Fruit fly (Drosophila melanogaster) whole organism, wandering third instar larva: ENCODE results near the gene Idh3b.

Experiments
- Abd-B ChIP-seq: fragments of >200 bp; optimal IDR thresholded peaks from 2 replicates; lab custom pipeline; 2017; ENCODE audit warnings: missing biosample characterization, missing genetic modification characterization
- CG32264 ChIP-seq: fragments of 200-800 bp; sonication (Bioruptor generic); optimal IDR thresholded peaks from 2 replicates; lab custom pipeline; 2016; ENCODE audit warnings: missing biosample characterization, missing genetic modification characterization
- CG9705 ChIP-seq: fragments of 200-800 bp; sonication (Bioruptor generic); optimal IDR thresholded peaks from 2 replicates; lab custom pipeline; 2018; ENCODE audit warnings: missing biosample characterization, mild to moderate bottlenecking, missing genetic modification characterization
- CrebA ChIP-seq: fragments of 200-800 bp; sonication (Bioruptor generic); optimal IDR thresholded peaks from 2 replicates; lab custom pipeline; 2016; ENCODE audit warnings: missing biosample characterization, mild to moderate bottlenecking, missing genetic modification characterization, borderline replicate concordance
- Dfd ChIP-seq: fragments of >200 bp; optimal IDR thresholded peaks from 2 replicates; lab custom pipeline; 2017; ENCODE audit warnings: missing biosample characterization, missing genetic modification characterization
- Dif ChIP-seq: fragments of 200-275, 200-300 bp; sonication (Bioruptor generic); optimal IDR thresholded peaks from 2 replicates; lab custom pipeline; 2018; ENCODE audit warnings: missing biosample characterization, missing genetic modification characterization; ENCODE audit not compliant: partially characterized antibody
- GATAd ChIP-seq: sonication (Bioruptor generic); optimal IDR thresholded peaks from 2 replicates; lab custom pipeline; 2016; ENCODE audit warnings: missing biosample characterization, missing genetic modification characterization
- HLH106 ChIP-seq: fragments of 200-800 bp; optimal IDR thresholded peaks from 3 replicates; lab custom pipeline; 2019; ENCODE audit warnings: missing biosample characterization, mild to moderate bottlenecking, missing genetic modification characterization, moderate library complexity
- Hnf4 ChIP-seq: fragments of 200-800 bp; sonication (Bioruptor generic); optimal IDR thresholded peaks from 2 replicates; lab custom pipeline; 2016; ENCODE audit warnings: missing biosample characterization, mild to moderate bottlenecking, missing genetic modification characterization
- Hr78 ChIP-seq: fragments of >200 bp; optimal IDR thresholded peaks from 2 replicates; lab custom pipeline; 2017; ENCODE audit warnings: missing biosample characterization, missing genetic modification characterization
- Hr83 ChIP-seq: fragments of 200-300 bp; sonication (Bioruptor generic); optimal IDR thresholded peaks from 2 replicates; lab custom pipeline; 2016; ENCODE audit warnings: missing biosample characterization, mild to moderate bottlenecking, missing genetic modification characterization, moderate library complexity; ENCODE audit not compliant: poor library complexity, severe bottlenecking
- Jra ChIP-seq: sonication (Bioruptor generic); optimal IDR thresholded peaks from 2 replicates; lab custom pipeline; 2016; ENCODE audit warnings: missing biosample characterization, missing genetic modification characterization
- Mio ChIP-seq: sonication (Bioruptor generic); optimal IDR thresholded peaks from 2 replicates; lab custom pipeline; 2016; ENCODE audit warnings: missing biosample characterization, missing genetic modification characterization
- Myc ChIP-seq: fragments of >200 bp; optimal IDR thresholded peaks from 2 replicates; lab custom pipeline; 2017
- N ChIP-seq: fragments of >200 bp; optimal IDR thresholded peaks from 2 replicates; lab custom pipeline; 2018; ENCODE audit warnings: missing biosample characterization, missing external identifiers, missing genetic modification characterization
- OdsH ChIP-seq: fragments of 200-800 bp; sonication (Bioruptor generic); optimal IDR thresholded peaks from 2 replicates; lab custom pipeline; 2016; ENCODE audit warnings: missing biosample characterization, mild to moderate bottlenecking, missing genetic modification characterization
- Rel ChIP-seq, 2 experiments: fragments of 200-800 bp; sonication (Bioruptor generic) in 1 of 2; optimal IDR thresholded peaks; 2 replicates in 1 of 2; 3 replicates in 1 of 2; lab custom pipeline; 2016 to 2019; ENCODE audit warnings: mild to moderate bottlenecking in 2 of 2, missing biosample characterization in 2 of 2, missing genetic modification characterization in 2 of 2, moderate library complexity in 1 of 2
- Sp1 ChIP-seq: fragments of 200-800 bp; sonication (Bioruptor generic); optimal IDR thresholded peaks from 3 replicates; lab custom pipeline; 2019; ENCODE audit warnings: missing biosample characterization, mild to moderate bottlenecking, missing genetic modification characterization, moderate library complexity
- Vsx2 ChIP-seq: fragments of 200-300, 225-300 bp; sonication (Bioruptor generic); optimal IDR thresholded peaks from 2 replicates; lab custom pipeline; 2018; ENCODE audit warnings: missing biosample characterization, missing genetic modification characterization; ENCODE audit not compliant: partially characterized antibody
- br ChIP-seq: fragments of 200-800 bp; sonication (Bioruptor generic); optimal IDR thresholded peaks from 2 replicates; lab custom pipeline; 2016; ENCODE audit warnings: missing biosample characterization, missing genetic modification characterization
- brk ChIP-seq: fragments of 200-800 bp; sonication (Bioruptor generic); optimal IDR thresholded peaks from 2 replicates; lab custom pipeline; 2016; ENCODE audit warnings: missing biosample characterization, mild to moderate bottlenecking, missing genetic modification characterization
- dl ChIP-seq, 2 experiments: fragments of 175-275, 200-275 bp in 1 of 2; fragments of 200-275 bp in 1 of 2; sonication (Bioruptor generic); optimal IDR thresholded peaks; lab custom pipeline; 2018; ENCODE audit warnings: mild to moderate bottlenecking in 2 of 2, missing biosample characterization in 2 of 2, missing genetic modification characterization in 2 of 2, moderate library complexity in 2 of 2; ENCODE audit not compliant: partially characterized antibody in 2 of 2, insufficient read depth in 1 of 2
- dmrt93B ChIP-seq: fragments of 200-800 bp; sonication (Bioruptor generic); optimal IDR thresholded peaks from 2 replicates; lab custom pipeline; 2018; ENCODE audit warnings: missing biosample characterization, mild to moderate bottlenecking, missing genetic modification characterization
- dsf ChIP-seq: sonication (Bioruptor generic); optimal IDR thresholded peaks from 2 replicates; lab custom pipeline; 2016; ENCODE audit warnings: missing biosample characterization, missing genetic modification characterization, borderline replicate concordance
- ey ChIP-seq: fragments of 200-800 bp; sonication (Bioruptor generic); optimal IDR thresholded peaks from 2 replicates; lab custom pipeline; 2016; ENCODE audit warnings: missing biosample characterization, missing genetic modification characterization
- foxo ChIP-seq, 2 experiments: fragments of 200-800 bp; sonication (Bioruptor generic); optimal IDR thresholded peaks; 2 replicates in 1 of 2; 3 replicates in 1 of 2; lab custom pipeline; 2016 to 2017; ENCODE audit warnings: missing biosample characterization in 2 of 2, missing genetic modification characterization in 2 of 2
- fru ChIP-seq: fragments of 200-800 bp; sonication (Bioruptor generic); optimal IDR thresholded peaks from 3 replicates; lab custom pipeline; 2016; ENCODE audit warnings: missing biosample characterization, mild to moderate bottlenecking, missing genetic modification characterization
- h ChIP-seq: fragments of 200-800 bp; sonication (Bioruptor generic); optimal IDR thresholded peaks from 3 replicates; lab custom pipeline; 2016; ENCODE audit warnings: missing biosample characterization, mild to moderate bottlenecking, missing genetic modification characterization
- jim ChIP-seq: fragments of 175-275, 200-325 bp; sonication (Bioruptor generic); optimal IDR thresholded peaks from 2 replicates; lab custom pipeline; 2016; ENCODE audit warnings: missing biosample characterization, mild to moderate bottlenecking, missing genetic modification characterization
- lola ChIP-seq: fragments of >200 bp; optimal IDR thresholded peaks from 2 replicates; lab custom pipeline; 2017; ENCODE audit warnings: missing biosample characterization, missing genetic modification characterization
- pan ChIP-seq: fragments of >200 bp; optimal IDR thresholded peaks from 2 replicates; lab custom pipeline; 2017
- psq ChIP-seq: fragments of 200-800 bp; sonication (Bioruptor generic); optimal IDR thresholded peaks from 3 replicates; lab custom pipeline; 2017; ENCODE audit warnings: missing biosample characterization, mild to moderate bottlenecking, missing genetic modification characterization, moderate library complexity
- rgr ChIP-seq: fragments of 200-800 bp; sonication (Bioruptor generic); optimal IDR thresholded peaks from 3 replicates; lab custom pipeline; 2016; ENCODE audit warnings: missing biosample characterization, mild to moderate bottlenecking, missing genetic modification characterization
- sage ChIP-seq: fragments of 200-800 bp; sonication (Bioruptor generic); optimal IDR thresholded peaks from 2 replicates; lab custom pipeline; 2016; ENCODE audit warnings: missing biosample characterization, mild to moderate bottlenecking, missing genetic modification characterization
- sv ChIP-seq: fragments of 200-800 bp; sonication (Bioruptor generic); optimal IDR thresholded peaks from 3 replicates; lab custom pipeline; 2016; ENCODE audit warnings: missing biosample characterization, missing genetic modification characterization
- tai ChIP-seq: sonication (Bioruptor generic); optimal IDR thresholded peaks from 2 replicates; lab custom pipeline; 2016; ENCODE audit warnings: missing biosample characterization, missing genetic modification characterization
- usp ChIP-seq: fragments of >200 bp; optimal IDR thresholded peaks from 2 replicates; lab custom pipeline; 2017; ENCODE audit warnings: missing biosample characterization, missing genetic modification characterization
- woc ChIP-seq: sonication (Bioruptor generic); optimal IDR thresholded peaks from 2 replicates; lab custom pipeline; 2016; ENCODE audit warnings: missing biosample characterization, mild to moderate bottlenecking, missing genetic modification characterization

Idh3b gene

DNA sequence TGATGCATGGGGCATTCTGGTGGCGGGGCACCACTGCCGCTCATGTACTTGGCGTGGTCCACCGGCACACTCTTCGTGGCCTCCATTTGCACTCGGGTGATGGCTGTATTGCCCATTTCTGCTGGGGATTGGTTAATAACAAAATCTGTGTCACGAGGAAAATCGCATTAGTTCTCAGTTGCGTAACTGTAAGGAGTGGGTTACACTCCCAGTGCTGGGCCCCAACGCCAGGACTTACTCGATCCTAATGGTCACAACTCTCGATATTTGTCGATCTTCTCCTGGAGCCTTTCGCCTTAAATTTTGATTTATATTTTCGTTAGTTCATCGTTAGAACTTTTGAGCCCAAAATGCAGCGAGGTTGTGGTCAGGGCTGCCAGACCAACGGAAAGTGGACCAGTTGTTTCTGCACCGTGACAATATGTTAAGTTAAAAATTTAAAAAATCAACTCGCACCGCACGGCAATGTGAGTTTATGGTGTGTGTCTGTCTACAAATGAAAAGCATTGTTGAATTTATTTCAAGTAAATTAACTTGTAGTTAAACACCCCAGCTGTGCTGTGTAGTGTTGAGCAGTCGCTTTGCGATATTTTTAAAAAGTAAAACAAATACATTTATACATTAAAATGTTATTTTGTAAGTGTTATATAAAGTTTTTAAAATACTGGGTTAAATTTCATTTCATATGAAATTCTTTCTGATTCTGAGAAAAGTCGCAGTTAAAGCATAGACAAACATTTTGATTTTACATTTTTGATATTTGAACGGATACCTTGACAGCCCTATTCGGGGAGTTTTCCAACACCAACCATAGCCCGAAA is 8.0 kb upstream of the Idh3b start, which contains the start of the genes Cchl and ND-42:
Cchl (minus strand) TSS at position 559 of the 821 bp plus-strand sequence.
ND-42 (plus strand) TSS at position 788 of the 821 bp plus-strand sequence.
- TF ChIP-seq Hnf4 (GFP tag; lab: Kevin White, UChicago) (no peak), lola (GFP tag; lab: Kevin White, UChicago) (no peak), jim (GFP tag; lab: Kevin White, UChicago) (no peak), ey (GFP tag; lab: Kevin White, UChicago) (peak; percentile 70), N (no peak), HLH106 (peak; percentile 88), GATAd (GFP tag; lab: Kevin White, UChicago) (peak; percentile 57), foxo (GFP tag; optimal IDR thresholded peaks at IDR 0.05; lab: Kevin White, UChicago) (peak in 1 of 2 experiments; percentile 88), Hr83 (GFP tag; lab: Kevin White, UChicago) (peak; percentile 63), Rel (GFP tag; optimal IDR thresholded peaks at IDR 0.05; lab: Kevin White, UChicago) (no peak), Rel (tag; optimal IDR thresholded peaks at IDR 0.05; lab: Kevin White, UChicago) (peak; percentile 64), Sp1 (peak; percentile 80), dsf (no peak), woc (peak; percentile 73), Abd-B (no peak), CG32264 (GFP tag; lab: Kevin White, UChicago) (peak; percentile 45), usp (no peak), tai (GFP tag; lab: Kevin White, UChicago) (no peak), br (no peak), pan (lab: Kevin White, UChicago) (no peak), fru (GFP tag; lab: Kevin White, UChicago) (peak; percentile 78), Dfd (GFP tag; lab: Kevin White, UChicago) (no peak), CrebA (GFP tag; lab: Kevin White, UChicago) (no peak), OdsH (GFP tag; lab: Kevin White, UChicago) (peak; percentile 76), rgr (GFP tag; lab: Kevin White, UChicago) (peak; percentile 86), dl (GFP tag; optimal IDR thresholded peaks at IDR 0.05; lab: Kevin White, UChicago; ENCODE audit: insufficient read depth in 1 of 2, partially characterized antibody in 2 of 2) (no peak), Mio (GFP tag; lab: Kevin White, UChicago) (no peak), Myc (lab: Kevin White, UChicago) (peak; percentile 53), brk (no peak), psq (GFP tag; lab: Kevin White, UChicago) (peak; percentile 75), CG9705 (GFP tag; lab: Kevin White, UChicago) (peak; percentile 86), dmrt93B (no peak), Vsx2 (no peak), Hr78 (no peak), sv (GFP tag; lab: Kevin White, UChicago) (peak; percentile 55), h (peak; percentile 83), sage (GFP tag; lab: Kevin White, UChicago) (no peak), Jra (peak; percentile 69), Dif (GFP tag; lab: Kevin White, UChicago) (no peak)

DNA sequence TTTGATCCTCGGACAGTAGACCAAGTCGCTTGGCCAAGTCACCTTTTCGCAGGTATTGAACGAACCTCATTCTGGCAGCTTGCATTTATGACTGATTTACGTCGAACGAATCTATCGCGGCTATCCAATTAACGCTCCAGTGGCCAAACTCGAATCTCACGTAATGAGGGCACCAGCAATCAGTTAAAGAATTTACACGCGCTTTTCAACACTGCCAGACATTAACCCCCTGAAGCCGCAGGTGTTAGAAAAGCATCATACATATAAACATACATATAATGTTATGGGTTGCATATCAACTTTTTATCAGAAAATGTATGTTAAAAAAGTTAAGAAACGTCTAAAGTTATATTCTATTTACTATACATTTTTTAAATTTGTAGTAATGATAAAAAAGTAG is 6.1 kb upstream of the Idh3b start, which contains the start of gene CG6028:
CG6028 (minus strand) TSS at position 187 of the 400 bp plus-strand sequence.
- TF ChIP-seq pan (lab: Kevin White, UChicago): no peak
- peak; percentile 75 for TF ChIP-seq Hnf4 (GFP tag; lab: Kevin White, UChicago)
- peak; percentile 57 for TF ChIP-seq woc
- no peak for TF ChIP-seq N
- peak; percentile 77 for TF ChIP-seq Hr83 (GFP tag; lab: Kevin White, UChicago)
- no peak for TF ChIP-seq dsf
- TF ChIP-seq CG32264 (GFP tag; lab: Kevin White, UChicago): no peak
- TF ChIP-seq Vsx2: no peak
- TF ChIP-seq dl (GFP tag; optimal IDR thresholded peaks at IDR 0.05; lab: Kevin White, UChicago; ENCODE audit: insufficient read depth in 1 of 2, partially characterized antibody in 2 of 2): no peak
- TF ChIP-seq Rel (GFP tag; optimal IDR thresholded peaks at IDR 0.05; lab: Kevin White, UChicago): no peak
- peak; percentile 68 for TF ChIP-seq Rel (tag; optimal IDR thresholded peaks at IDR 0.05; lab: Kevin White, UChicago)
- TF ChIP-seq sv (GFP tag; lab: Kevin White, UChicago): peak; percentile 20
- TF ChIP-seq br: peak; percentile 50
- peak; percentile 15 for TF ChIP-seq fru (GFP tag; lab: Kevin White, UChicago)
- peak; percentile 27 for TF ChIP-seq ey (GFP tag; lab: Kevin White, UChicago)
- TF ChIP-seq lola (GFP tag; lab: Kevin White, UChicago): no peak
- TF ChIP-seq usp: no peak
- TF ChIP-seq brk: no peak
- TF ChIP-seq tai (GFP tag; lab: Kevin White, UChicago): no peak
- peak; percentile 30 for TF ChIP-seq HLH106
- no peak for TF ChIP-seq Abd-B
- TF ChIP-seq h: peak; percentile 55
- TF ChIP-seq Mio (GFP tag; lab: Kevin White, UChicago): no peak
- no peak for TF ChIP-seq Hr78
- TF ChIP-seq Myc (lab: Kevin White, UChicago): no peak
- peak; percentile 40 for TF ChIP-seq Sp1
- TF ChIP-seq jim (GFP tag; lab: Kevin White, UChicago): no peak
- TF ChIP-seq GATAd (GFP tag; lab: Kevin White, UChicago): no peak
- no peak for TF ChIP-seq Dfd (GFP tag; lab: Kevin White, UChicago)
- TF ChIP-seq Dif (GFP tag; lab: Kevin White, UChicago): no peak
- peak; percentile 5 for TF ChIP-seq psq (GFP tag; lab: Kevin White, UChicago)
- TF ChIP-seq sage (GFP tag; lab: Kevin White, UChicago): no peak
- no peak for TF ChIP-seq CrebA (GFP tag; lab: Kevin White, UChicago)
- peak in 1 of 2 experiments; percentile 54 for TF ChIP-seq foxo (GFP tag; optimal IDR thresholded peaks at IDR 0.05; lab: Kevin White, UChicago)
- no peak for TF ChIP-seq dmrt93B
- no peak for TF ChIP-seq CG9705 (GFP tag; lab: Kevin White, UChicago)
- peak; percentile 59 for TF ChIP-seq rgr (GFP tag; lab: Kevin White, UChicago)
- no peak for TF ChIP-seq OdsH (GFP tag; lab: Kevin White, UChicago)
- peak; percentile 44 for TF ChIP-seq Jra
